Worm (Caenorhabditis elegans): ENCODE results near the gene srh-59.

The srh-59 gene

DNA sequence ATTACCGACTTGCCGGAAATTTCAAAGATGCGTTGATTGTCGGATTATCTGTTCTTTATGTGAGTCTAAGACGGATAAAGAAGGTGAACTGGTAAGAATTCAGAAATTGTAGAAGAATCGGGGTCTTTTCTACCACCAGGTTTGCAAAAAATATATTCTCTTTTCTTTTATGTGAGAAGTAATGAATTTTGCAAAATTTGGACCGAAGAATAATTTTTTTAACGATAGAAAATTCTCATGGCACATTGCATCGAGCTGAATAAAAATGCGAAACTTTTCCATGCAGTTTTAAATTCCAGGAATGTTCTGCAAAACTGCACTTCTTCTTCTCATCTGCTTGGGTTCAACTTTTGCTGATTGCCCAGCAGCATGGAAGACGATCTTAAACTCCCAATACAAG is 8.6 kb upstream of the srh-59 start, which contains the start of gene clec-130:
clec-130 (plus strand) TSS at position 301 of the 400 bp plus-strand sequence.
- no peak for TF ChIP-seq ets-7 (tag; optimal IDR thresholded peaks at IDR 0.05)
- no peak for TF ChIP-seq tbx-11 (GFP tag; IDR thresholded peaks at IDR 0.05)
- no peak for TF ChIP-seq aly-1 (tag; optimal IDR thresholded peaks at IDR 0.05)
- no peak for TF ChIP-seq tra-4 (tag; optimal IDR thresholded peaks at IDR 0.05)
- no peak for TF ChIP-seq ceh-36 (tag; optimal IDR thresholded peaks at IDR 0.05)
- TF ChIP-seq sea-1 (GFP tag; conservative IDR thresholded peaks at IDR 0.05): no peak
- no peak for TF ChIP-seq hmbx-1 (tag; optimal IDR thresholded peaks at IDR 0.05)
- no peak for TF ChIP-seq tbx-37 (GFP tag; conservative IDR thresholded peaks at IDR 0.05)
- no peak for TF ChIP-seq hnd-1 (tag; optimal IDR thresholded peaks at IDR 0.05)
- TF ChIP-seq ama-1 (optimal IDR thresholded peaks at IDR 0.05): no peak
- TF ChIP-seq pes-1 (GFP tag; IDR thresholded peaks at IDR 0.05): no peak
- TF ChIP-seq ceh-13 (GFP tag; optimal IDR thresholded peaks at IDR 0.05): no peak

- no peak for TF ChIP-seq hmbx-1 (tag; optimal IDR thresholded peaks at IDR 0.05)
Observed at ce11 chrII:3576742-3577141, 5.1 kb upstream of the srh-59 start, which contains the start of gene clec-132. TSS of gene clec-132 (plus strand) at chrII:3577042.

DNA sequence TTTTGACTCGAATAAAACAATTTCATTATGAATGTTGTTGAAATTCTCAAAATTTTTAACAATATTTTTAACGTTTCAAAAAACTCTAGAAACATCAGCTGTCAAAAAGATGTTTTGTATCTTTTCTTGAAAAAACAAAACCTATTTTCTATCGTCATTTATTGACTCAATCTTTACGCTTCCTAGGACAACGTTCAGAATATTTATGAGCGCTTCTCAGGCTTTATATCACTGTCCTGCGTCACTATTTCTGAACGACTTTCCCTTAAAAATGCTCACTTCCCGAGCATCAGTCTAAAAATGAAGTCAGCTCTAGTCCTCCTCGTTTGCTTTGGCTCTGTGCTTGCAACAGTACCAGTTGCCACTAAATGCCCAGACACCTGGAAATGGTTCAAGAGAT is 3.7 kb upstream of the srh-59 start, which contains the start of gene clec-133:
clec-133 (plus strand) TSS at position 301 of the 400 bp plus-strand sequence.
- TF ChIP-seq ama-1 (optimal IDR thresholded peaks at IDR 0.05) (no peak), hmg-4 (GFP tag; optimal IDR thresholded peaks at IDR 0.05) (no peak), sea-1 (GFP tag; conservative IDR thresholded peaks at IDR 0.05) (no peak), ceh-13 (GFP tag; optimal IDR thresholded peaks at IDR 0.05) (no peak), pes-1 (GFP tag; IDR thresholded peaks at IDR 0.05) (no peak), hnd-1 (tag; optimal IDR thresholded peaks at IDR 0.05) (no peak), flt-1 (GFP tag; IDR thresholded peaks at IDR 0.05) (no peak), tbx-11 (GFP tag; IDR thresholded peaks at IDR 0.05) (no peak), F13C5.2 (tag; optimal IDR thresholded peaks at IDR 0.05) (no peak), ceh-36 (tag; optimal IDR thresholded peaks at IDR 0.05) (no peak), B0310.2 (tag; optimal IDR thresholded peaks at IDR 0.05) (no peak), hmbx-1 (tag; optimal IDR thresholded peaks at IDR 0.05) (no peak), tbx-37 (GFP tag; conservative IDR thresholded peaks at IDR 0.05) (no peak), tra-4 (tag; optimal IDR thresholded peaks at IDR 0.05) (no peak), scrt-1 (GFP tag; IDR thresholded peaks at IDR 0.05) (no peak), ets-7 (tag; optimal IDR thresholded peaks at IDR 0.05) (no peak), aly-1 (tag; optimal IDR thresholded peaks at IDR 0.05) (no peak)

DNA sequence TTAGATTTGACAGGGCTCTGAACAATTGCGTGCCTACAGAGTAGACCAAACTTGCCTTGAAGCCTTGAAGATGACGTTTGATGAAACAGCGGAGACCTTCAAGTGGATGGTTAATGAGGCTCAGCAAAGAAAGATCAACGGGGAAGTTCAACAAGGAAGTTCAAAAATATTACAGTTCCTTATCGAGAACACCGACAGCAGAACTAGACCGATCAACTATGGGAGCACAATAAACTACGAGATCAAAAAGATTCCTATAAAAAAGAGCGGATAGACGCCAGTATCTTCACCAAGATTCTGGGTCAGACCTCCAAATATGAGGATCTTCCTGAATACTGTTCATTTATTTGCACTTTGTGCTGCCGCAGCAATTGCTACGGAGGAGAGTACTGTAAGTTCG is 2.1 kb upstream of the srh-59 start, which contains the start of gene clec-134:
clec-134 (plus strand) TSS at position 301 of the 400 bp plus-strand sequence.
- TF ChIP-seq ets-7 (tag; optimal IDR thresholded peaks at IDR 0.05) (no peak), sea-1 (GFP tag; conservative IDR thresholded peaks at IDR 0.05) (no peak), aly-1 (tag; optimal IDR thresholded peaks at IDR 0.05) (no peak), hnd-1 (tag; optimal IDR thresholded peaks at IDR 0.05) (no peak)

DNA sequence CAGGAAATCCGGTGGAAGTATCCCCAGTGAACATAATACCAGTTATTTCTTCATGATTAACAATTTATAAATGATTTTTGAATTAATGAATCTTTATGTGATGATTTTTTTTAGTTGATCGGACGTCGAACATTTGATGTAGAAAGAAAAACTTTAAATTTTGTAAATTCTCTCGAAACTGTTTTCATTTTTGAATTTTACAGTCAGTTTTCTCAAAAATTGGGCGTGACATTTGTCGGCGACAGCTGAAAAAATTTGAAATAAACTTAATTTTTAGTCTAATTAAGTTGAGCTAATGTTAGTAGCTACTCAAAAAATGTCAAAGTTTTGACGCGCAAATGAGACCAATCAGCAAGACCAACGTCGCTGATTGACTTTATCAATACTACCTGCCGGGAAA is 1.6 kb downstream of the srh-59 start, which contains the start of gene srh-60:
srh-60 (plus strand) TSS at position 301 of the 400 bp plus-strand sequence.
- TF ChIP-seq flt-1 (GFP tag; IDR thresholded peaks at IDR 0.05) (no peak), B0310.2 (tag; optimal IDR thresholded peaks at IDR 0.05) (no peak), ceh-36 (tag; optimal IDR thresholded peaks at IDR 0.05) (no peak), sea-1 (GFP tag; conservative IDR thresholded peaks at IDR 0.05) (no peak), ama-1 (optimal IDR thresholded peaks at IDR 0.05) (no peak), scrt-1 (GFP tag; IDR thresholded peaks at IDR 0.05) (no peak), pes-1 (GFP tag; IDR thresholded peaks at IDR 0.05) (no peak), tra-4 (tag; optimal IDR thresholded peaks at IDR 0.05) (no peak), ceh-13 (GFP tag; optimal IDR thresholded peaks at IDR 0.05) (no peak), tbx-37 (GFP tag; conservative IDR thresholded peaks at IDR 0.05) (no peak), tbx-11 (GFP tag; IDR thresholded peaks at IDR 0.05) (no peak), hmg-4 (GFP tag; optimal IDR thresholded peaks at IDR 0.05) (no peak), aly-1 (tag; optimal IDR thresholded peaks at IDR 0.05) (no peak), hnd-1 (tag; optimal IDR thresholded peaks at IDR 0.05) (no peak), ets-7 (tag; optimal IDR thresholded peaks at IDR 0.05) (no peak), hmbx-1 (tag; optimal IDR thresholded peaks at IDR 0.05) (no peak), F13C5.2 (tag; optimal IDR thresholded peaks at IDR 0.05) (no peak)

- TF ChIP-seq hmg-4 (GFP tag; optimal IDR thresholded peaks at IDR 0.05): no peak
- no peak for TF ChIP-seq F13C5.2 (tag; optimal IDR thresholded peaks at IDR 0.05)
- no peak for TF ChIP-seq ceh-13 (GFP tag; optimal IDR thresholded peaks at IDR 0.05)
- TF ChIP-seq tra-4 (tag; optimal IDR thresholded peaks at IDR 0.05): no peak
- TF ChIP-seq hnd-1 (tag; optimal IDR thresholded peaks at IDR 0.05): no peak
- TF ChIP-seq sea-1 (GFP tag; conservative IDR thresholded peaks at IDR 0.05): no peak
- TF ChIP-seq ama-1 (optimal IDR thresholded peaks at IDR 0.05): no peak
- TF ChIP-seq ceh-36 (tag; optimal IDR thresholded peaks at IDR 0.05): no peak
- TF ChIP-seq B0310.2 (tag; optimal IDR thresholded peaks at IDR 0.05): no peak
- TF ChIP-seq tbx-37 (GFP tag; conservative IDR thresholded peaks at IDR 0.05): no peak
- TF ChIP-seq ets-7 (tag; optimal IDR thresholded peaks at IDR 0.05): no peak
- no peak for TF ChIP-seq tbx-11 (GFP tag; IDR thresholded peaks at IDR 0.05)
- no peak for TF ChIP-seq hmbx-1 (tag; optimal IDR thresholded peaks at IDR 0.05)
- TF ChIP-seq pes-1 (GFP tag; IDR thresholded peaks at IDR 0.05): no peak
- no peak for TF ChIP-seq flt-1 (GFP tag; IDR thresholded peaks at IDR 0.05)
- TF ChIP-seq scrt-1 (GFP tag; IDR thresholded peaks at IDR 0.05): no peak
- TF ChIP-seq aly-1 (tag; optimal IDR thresholded peaks at IDR 0.05): no peak
Observed at ce11 chrII:3595339-3595738, 13.5 kb downstream of the srh-59 start, which contains the start of gene Y49F6A.12. TSS of gene Y49F6A.12 (plus strand) at chrII:3595639.

DNA sequence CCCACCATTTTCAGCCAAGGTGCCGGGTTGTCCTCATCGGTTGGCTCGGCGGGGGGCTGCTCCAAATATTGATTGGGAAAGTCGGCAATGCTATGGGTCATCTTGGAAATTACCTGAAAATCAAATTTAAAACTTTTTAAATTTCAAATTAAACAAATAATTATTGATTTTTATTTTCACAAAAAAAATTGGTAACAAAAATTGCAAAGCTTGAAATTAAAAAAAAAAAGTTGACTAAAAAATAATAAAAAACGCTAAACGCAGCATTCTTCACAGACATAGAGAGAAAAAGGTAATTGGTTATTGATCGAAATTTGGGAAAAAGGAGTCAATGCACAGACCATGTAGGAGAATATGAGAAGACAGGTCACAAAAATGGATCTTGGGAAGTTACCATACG is 16.9 kb downstream of the srh-59 start, which contains the start of gene Y49F6A.11:
Y49F6A.11 (minus strand) TSS at position 101 of the 400 bp plus-strand sequence.
- TF ChIP-seq hnd-1 (tag; optimal IDR thresholded peaks at IDR 0.05): no peak

DNA sequence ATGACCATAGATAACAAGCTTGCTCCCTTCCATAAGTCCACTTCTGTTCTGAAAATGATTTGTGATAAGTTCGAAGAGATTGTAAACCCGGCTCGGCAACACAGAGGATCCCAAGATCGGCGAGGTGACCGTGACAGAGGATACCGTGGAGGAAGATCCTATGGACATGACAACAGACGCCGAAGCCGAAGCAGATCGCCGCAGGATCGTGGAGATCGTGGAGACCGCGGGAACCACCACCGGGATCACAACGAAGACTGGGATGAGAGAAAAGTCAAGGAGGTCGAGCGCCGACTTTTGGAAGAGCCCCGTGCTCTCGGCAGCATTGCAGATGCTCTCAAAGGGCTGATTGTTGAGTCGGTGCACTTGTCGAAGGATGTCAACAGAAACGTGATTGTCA is 22.7 kb downstream of the srh-59 start:
- no peak for TF ChIP-seq B0310.2 (tag; optimal IDR thresholded peaks at IDR 0.05)

All from whole organism, early embryonic.